Worm (Caenorhabditis elegans): ENCODE data around the gene mdt-4.
A peak's percentile ranks its signal among the peaks of the same experiment; 100 is the strongest.
"Not testable (repeated sequence)": the region's sequence is repeated elsewhere in the genome, so short reads cannot be mapped to it uniquely, and the experiment has no call there.

mdt-4 gene

DNA sequence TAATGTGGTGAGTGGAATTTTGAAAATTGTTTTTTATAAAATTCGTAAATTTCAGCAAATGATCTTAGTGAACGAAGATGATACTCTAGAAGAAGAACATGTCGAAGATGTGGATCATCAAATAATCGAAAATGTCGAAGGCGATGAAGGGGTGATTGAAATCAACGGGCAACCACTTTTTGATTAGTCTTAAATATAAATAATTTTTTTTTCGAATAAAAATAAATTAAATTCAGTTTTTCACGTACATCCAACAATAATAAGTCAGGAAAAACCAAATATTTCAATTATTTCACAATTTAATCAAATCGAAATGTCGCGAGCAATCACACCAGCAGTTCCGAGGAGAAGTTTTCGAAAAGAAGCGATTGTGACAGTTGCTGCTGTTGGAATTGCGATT, 6.0 kb downstream of the mdt-4 start, which contains the start of gene ZK546.4 (continued):
- TF ChIP-seq nhr-41 (GFP tag; IDR thresholded peaks at IDR 0.05): no peak

DNA sequence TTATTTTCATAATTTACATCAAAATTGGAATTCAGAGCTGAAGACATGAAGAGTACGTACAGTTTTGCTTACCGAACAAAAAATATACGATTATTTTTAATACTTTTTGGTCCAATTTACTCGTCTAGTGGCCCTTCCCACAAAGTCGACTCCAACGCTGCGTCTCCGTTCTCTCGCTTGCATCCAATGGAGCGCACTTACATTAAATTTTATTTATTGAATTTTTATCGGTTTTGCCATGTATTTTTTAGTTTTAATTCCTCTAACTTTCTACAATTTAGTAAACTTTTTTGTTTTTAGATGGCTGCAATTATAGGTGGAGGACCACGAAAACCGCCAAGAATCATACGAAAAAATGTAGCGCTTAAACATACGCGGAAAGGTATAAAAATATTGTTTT, 8.2 kb downstream of the mdt-4 start, which contains the start of gene ZK546.5:
ZK546.5 (plus strand) TSS at position 301 of the 400 bp plus-strand sequence.
- TF ChIP-seq aha-1 (tag) (peak; percentile 24), set-16 (GFP tag; IDR thresholded peaks at IDR 0.05) (no peak), lir-3 (tag; optimal IDR thresholded peaks at IDR 0.05) (no peak), lin-38 (GFP tag; IDR thresholded peaks at IDR 0.05) (peak; percentile 60), F26F4.8 (GFP tag; conservative IDR thresholded peaks at IDR 0.05) (no peak), zip-11 (GFP tag; IDR thresholded peaks at IDR 0.05) (no peak), F44E2.7 (GFP tag; IDR thresholded peaks at IDR 0.05) (no peak), cey-2 (tag; optimal IDR thresholded peaks at IDR 0.05; ENCODE audit: borderline replicate concordance, insufficient read depth) (no peak), zfp-2 (tag; optimal IDR thresholded peaks at IDR 0.05) (no peak), hlh-30 (tag; optimal IDR thresholded peaks at IDR 0.05; ENCODE audit: insufficient read depth) (no peak), attf-4 (tag; optimal IDR thresholded peaks at IDR 0.05) (no peak), madf-5 (GFP tag; IDR thresholded peaks at IDR 0.05) (no peak), ceh-44 (GFP tag; IDR thresholded peaks at IDR 0.05) (no peak)

- TF ChIP-seq ztf-11 (tag; optimal IDR thresholded peaks at IDR 0.05) (no peak), nhr-25 (tag; optimal IDR thresholded peaks at IDR 0.05; ENCODE audit: borderline replicate concordance, insufficient read depth) (no peak), lin-15B (tag; optimal IDR thresholded peaks at IDR 0.05) (no peak), Y5F2A.4 (GFP tag; optimal IDR thresholded peaks at IDR 0.05) (no peak), aly-2 (tag; optimal IDR thresholded peaks at IDR 0.05) (no peak), Y105C5A.15 (GFP tag; IDR thresholded peaks at IDR 0.05) (no peak), dpl-1 (GFP tag; optimal IDR thresholded peaks at IDR 0.05) (no peak), rbr-2 (tag; optimal IDR thresholded peaks at IDR 0.05) (no peak), dmd-6 (GFP tag; IDR thresholded peaks at IDR 0.05) (no peak), ztf-7 (tag; optimal IDR thresholded peaks at IDR 0.05) (no peak), dmd-8 (GFP tag; IDR thresholded peaks at IDR 0.05) (no peak)
Measured at ce11 chrII:4934954-4935353, 8.8 kb downstream of the mdt-4 start, which contains the start of gene gst-30. TSS of gene gst-30 (minus strand) at chrII:4935054.

DNA sequence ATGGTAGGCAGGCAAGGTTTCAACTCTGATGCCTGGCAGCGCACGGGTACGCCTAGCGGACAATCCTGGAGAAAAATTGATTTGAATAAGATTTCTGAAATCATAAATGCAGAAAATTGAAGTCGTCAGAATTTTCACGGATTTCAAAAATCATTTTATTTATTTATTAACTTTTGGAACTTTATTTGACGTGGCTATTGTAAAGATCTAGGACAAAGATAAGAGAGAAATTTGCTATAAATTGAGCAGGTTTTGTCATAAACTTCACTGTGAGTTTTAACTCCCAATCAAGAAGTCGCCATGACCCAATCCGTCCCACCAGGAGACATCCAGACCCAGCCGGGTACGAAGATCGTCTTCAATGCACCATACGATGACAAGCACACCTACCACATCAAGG, 11.0 kb downstream of the mdt-4 start, which contains the start of gene msp-152:
msp-152 (plus strand) TSS at position 301 of the 400 bp plus-strand sequence.
- not testable (repeated sequence) for TF ChIP-seq lim-7 (GFP tag; IDR thresholded peaks at IDR 0.05); pqm-1 (tag; optimal IDR thresholded peaks at IDR 0.05); ztf-11 (tag; optimal IDR thresholded peaks at IDR 0.05)

DNA sequence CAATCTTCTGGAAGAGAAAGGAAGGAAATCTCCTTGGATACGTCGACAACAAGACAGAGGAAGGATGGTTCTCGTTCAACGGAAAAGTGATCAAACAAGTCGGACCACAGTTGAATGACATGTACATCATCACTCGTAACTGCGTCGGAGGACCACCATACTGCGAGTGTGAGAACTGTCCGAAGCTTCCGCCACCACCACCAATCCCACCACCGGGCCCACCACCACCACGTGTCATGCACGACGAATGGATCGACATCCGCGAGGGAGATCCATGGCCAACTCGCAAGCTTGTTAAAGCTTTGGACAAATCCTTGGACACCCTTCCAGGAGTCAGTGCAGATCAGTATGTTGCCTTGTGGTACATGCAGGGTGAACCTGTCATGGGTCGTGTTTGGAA, 12.5 kb downstream of the mdt-4 start:
- peak in 1 of 2 experiments; percentile 91 for TF ChIP-seq unc-62 (GFP tag; optimal IDR thresholded peaks at IDR 0.05 in 1 of 2)
- TF ChIP-seq unc-62 (tag; optimal IDR thresholded peaks at IDR 0.05): no peak
- no peak for TF ChIP-seq ces-1 (GFP tag; optimal IDR thresholded peaks at IDR 0.05)
- TF ChIP-seq daf-19 (GFP tag; conservative IDR thresholded peaks at IDR 0.05): no peak
- no peak for TF ChIP-seq hlh-11 (tag; optimal IDR thresholded peaks at IDR 0.05)
- no peak for TF ChIP-seq Y48G9A.11 (GFP tag; IDR thresholded peaks at IDR 0.05)
- TF ChIP-seq nhr-10 (tag; optimal IDR thresholded peaks at IDR 0.05): no peak
- no peak for TF ChIP-seq sdz-12 (GFP tag; optimal IDR thresholded peaks at IDR 0.05)
